Worm (Caenorhabditis elegans) whole organism, early embryonic: ENCODE results near the gene F59E11.7.

Experiments used
- B0310.2 ChIP-seq: sonication (generic microtip); optimal IDR thresholded peaks from 2 replicates; lab custom pipeline; 2016; ENCODE audit warnings: mild to moderate bottlenecking, missing genetic modification characterization, missing compliant biosample characterization
- F13C5.2 ChIP-seq: sonication (generic microtip); optimal IDR thresholded peaks from 2 replicates; lab custom pipeline; 2017; ENCODE audit warnings: mild to moderate bottlenecking, missing genetic modification characterization, inconsistent platforms, missing compliant biosample characterization
- aly-1 ChIP-seq: sonication (generic microtip); optimal IDR thresholded peaks from 2 replicates; lab custom pipeline; 2016; ENCODE audit warnings: missing genetic modification characterization, missing compliant biosample characterization
- ama-1 ChIP-seq: fragments of 150-350 bp; optimal IDR thresholded peaks from 2 replicates; lab custom pipeline; 2014
- ceh-13 ChIP-seq: fragments of 200-800 bp; sonication (Bioruptor generic); optimal IDR thresholded peaks from 2 replicates; lab custom pipeline; 2018; ENCODE audit warnings: mild to moderate bottlenecking, missing genetic modification characterization, missing compliant biosample characterization
- ceh-36 ChIP-seq: sonication (generic microtip); optimal IDR thresholded peaks from 2 replicates; lab custom pipeline; 2016; ENCODE audit warnings: missing genetic modification characterization, inconsistent platforms, missing compliant biosample characterization
- ets-7 ChIP-seq: sonication (generic microtip); optimal IDR thresholded peaks from 2 replicates; lab custom pipeline; 2016; ENCODE audit warnings: missing genotype, missing genetic modification characterization, missing compliant biosample characterization
- flt-1 ChIP-seq: fragments of 200-800 bp; sonication (Bioruptor generic); IDR thresholded peaks from 2 replicates; pipeline ENCODE4 v1.3.6; 2022; ENCODE audit warnings: missing genetic modification characterization, missing compliant biosample characterization
- hmbx-1 ChIP-seq: sonication (generic microtip); optimal IDR thresholded peaks from 2 replicates; lab custom pipeline; 2016; ENCODE audit warnings: mild to moderate bottlenecking, missing genetic modification characterization, missing compliant biosample characterization
- hmg-4 ChIP-seq: fragments of 200-800 bp; sonication (Bioruptor generic); optimal IDR thresholded peaks from 2 replicates; lab custom pipeline; 2018; ENCODE audit warnings: mild to moderate bottlenecking, missing genetic modification characterization, missing compliant biosample characterization
- hnd-1 ChIP-seq: sonication (generic microtip); optimal IDR thresholded peaks from 2 replicates; lab custom pipeline; 2016; ENCODE audit warnings: missing genetic modification characterization, missing compliant biosample characterization
- pes-1 ChIP-seq: fragments of 200-800 bp; sonication (Bioruptor generic); IDR thresholded peaks from 2 replicates; pipeline ENCODE4 v1.3.6; 2022; ENCODE audit warnings: missing genetic modification reagents, missing genetic modification characterization, missing compliant biosample characterization
- scrt-1 ChIP-seq: fragments of 200-800 bp; sonication (Bioruptor generic); IDR thresholded peaks from 2 replicates; pipeline ENCODE4 v1.3.6; 2022; ENCODE audit warnings: missing genetic modification characterization, missing compliant biosample characterization
- sea-1 ChIP-seq: fragments of 200-800 bp; sonication (Bioruptor generic); conservative IDR thresholded peaks from 2 replicates; pipeline ENCODE4 v1.3.6; 2022; ENCODE audit warnings: missing genetic modification characterization, missing compliant biosample characterization
- tbx-11 ChIP-seq: fragments of 200-800 bp; sonication (Bioruptor generic); IDR thresholded peaks from 2 replicates; pipeline ENCODE4 v1.3.6; 2022; ENCODE audit warnings: missing genetic modification characterization, missing compliant biosample characterization
- tbx-37 ChIP-seq: fragments of 200-800 bp; sonication (Bioruptor generic); conservative IDR thresholded peaks from 2 replicates; pipeline ENCODE4 v1.3.6; 2022; ENCODE audit warnings: missing genetic modification reagents, missing genetic modification characterization, missing compliant biosample characterization
- tra-4 ChIP-seq: sonication (generic microtip); optimal IDR thresholded peaks from 2 replicates; lab custom pipeline; 2017; ENCODE audit warnings: missing genetic modification characterization, missing compliant biosample characterization

F59E11.7 gene

ce11 chrV:8972271-8972670 lies 17.8 kb upstream of the F59E11.7 start, which contains the start of gene nhr-195:
Gene nhr-195, minus strand, starts transcription at chrV:8972371.
- TF ChIP-seq ets-7 (tag; lab: Kevin White, UChicago), result no peak
- TF ChIP-seq F13C5.2 (tag; lab: Kevin White, UChicago), result no peak
- no peak for TF ChIP-seq hmg-4 (GFP tag; lab: Kevin White, UChicago)
- TF ChIP-seq tbx-37, result no peak
- TF ChIP-seq aly-1, result no peak
- no peak for TF ChIP-seq B0310.2 (tag; lab: Kevin White, UChicago)
- no peak for TF ChIP-seq ceh-36 (tag; lab: Kevin White, UChicago)
- TF ChIP-seq ceh-13 (GFP tag; lab: Kevin White, UChicago), result no peak
- no peak for TF ChIP-seq ama-1 (lab: Kevin White, UChicago)
- no peak for TF ChIP-seq hmbx-1 (tag; lab: Kevin White, UChicago)
- no peak for TF ChIP-seq flt-1 (GFP tag; lab: Robert Waterston, UW)
- TF ChIP-seq sea-1 (GFP tag; lab: Robert Waterston, UW), result no peak
- no peak for TF ChIP-seq tra-4 (tag; lab: Kevin White, UChicago)
- no peak for TF ChIP-seq tbx-11 (GFP tag; lab: Robert Waterston, UW)
- no peak for TF ChIP-seq pes-1
- TF ChIP-seq hnd-1, result no peak

DNA sequence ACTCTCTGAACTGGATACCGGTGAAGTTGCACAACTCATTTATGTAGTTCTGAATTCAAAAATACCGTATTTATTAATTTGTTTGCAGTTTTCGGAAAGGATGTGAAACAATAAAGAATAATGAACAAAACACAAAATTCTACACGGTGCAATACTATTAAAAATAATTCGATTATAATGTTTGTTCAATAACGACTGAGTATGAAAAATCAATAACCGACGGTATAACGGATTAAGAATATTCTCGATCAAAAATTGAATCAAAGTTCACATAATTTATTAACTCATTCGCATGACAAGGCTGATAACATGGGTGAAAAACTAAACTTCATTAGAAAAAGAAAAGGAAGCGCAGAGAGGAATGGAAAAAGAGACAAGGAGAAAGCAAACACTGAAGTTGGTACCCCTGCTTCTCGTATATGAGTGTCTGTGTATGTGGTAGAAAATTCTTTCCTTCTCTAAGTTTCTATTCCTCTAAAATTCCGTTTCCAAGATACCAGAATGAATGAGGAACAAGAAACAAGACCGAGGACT lies 15.1 kb upstream of the F59E11.7 start, which contains the start of gene nhr-143:
Gene nhr-143 (minus strand): TSS at position 51 of the 534 bp plus-strand sequence.
- TF ChIP-seq tra-4 (tag; lab: Kevin White, UChicago), result no peak
- no peak for TF ChIP-seq ets-7 (tag; lab: Kevin White, UChicago)
- TF ChIP-seq hnd-1, result no peak
- TF ChIP-seq ceh-13 (GFP tag; lab: Kevin White, UChicago), result no peak
- TF ChIP-seq hmbx-1 (tag; lab: Kevin White, UChicago), result no peak
- TF ChIP-seq ceh-36 (tag; lab: Kevin White, UChicago), result no peak
- no peak for TF ChIP-seq ama-1 (lab: Kevin White, UChicago)
- TF ChIP-seq F13C5.2 (tag; lab: Kevin White, UChicago), result no peak
- no peak for TF ChIP-seq sea-1 (GFP tag; lab: Robert Waterston, UW)
- TF ChIP-seq pes-1, result no peak
- TF ChIP-seq scrt-1 (GFP tag; lab: Robert Waterston, UW), result no peak
- TF ChIP-seq tbx-37, result no peak
- no peak for TF ChIP-seq aly-1

ce11 chrV:8977895-8978294 lies 12.1 kb upstream of the F59E11.7 start:
- TF ChIP-seq aly-1 (no peak), scrt-1 (GFP tag; lab: Robert Waterston, UW) (no peak), ama-1 (lab: Kevin White, UChicago) (no peak), sea-1 (GFP tag; lab: Robert Waterston, UW) (no peak), hnd-1 (no peak), tbx-37 (no peak), tra-4 (tag; lab: Kevin White, UChicago) (no peak), hmbx-1 (tag; lab: Kevin White, UChicago) (no peak), F13C5.2 (tag; lab: Kevin White, UChicago) (no peak), ceh-13 (GFP tag; lab: Kevin White, UChicago) (no peak), B0310.2 (tag; lab: Kevin White, UChicago) (no peak), flt-1 (GFP tag; lab: Robert Waterston, UW) (no peak), tbx-11 (GFP tag; lab: Robert Waterston, UW) (no peak), ceh-36 (tag; lab: Kevin White, UChicago) (no peak), pes-1 (no peak), ets-7 (tag; lab: Kevin White, UChicago) (no peak)

DNA sequence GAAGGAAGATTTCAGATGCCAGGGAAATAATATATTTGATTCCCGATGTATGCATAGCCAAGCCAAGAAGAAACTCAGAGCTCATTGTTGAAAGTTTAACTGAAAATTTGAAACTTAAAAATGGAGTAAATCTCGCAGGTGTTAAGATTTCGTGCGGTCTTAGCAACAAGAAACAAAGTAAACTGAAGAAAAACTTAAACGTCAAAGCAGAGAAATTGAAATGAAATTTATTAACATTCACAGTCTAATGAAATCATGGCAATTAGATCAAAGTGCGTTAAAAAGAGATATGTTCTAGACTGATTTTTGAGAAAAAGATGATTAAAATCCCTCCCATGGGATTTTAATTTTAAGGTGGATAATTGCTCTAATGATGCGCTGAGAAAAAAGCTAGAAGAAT lies 9.2 kb upstream of the F59E11.7 start, which contains the start of gene str-84:
Gene str-84 (minus strand): TSS at position 101 of the 400 bp plus-strand sequence.
- no peak for TF ChIP-seq scrt-1 (GFP tag; lab: Robert Waterston, UW)
- no peak for TF ChIP-seq ets-7 (tag; lab: Kevin White, UChicago)
- no peak for TF ChIP-seq hmg-4 (GFP tag; lab: Kevin White, UChicago)
- no peak for TF ChIP-seq aly-1
- TF ChIP-seq tbx-37, result no peak
- no peak for TF ChIP-seq B0310.2 (tag; lab: Kevin White, UChicago)
- TF ChIP-seq ceh-13 (GFP tag; lab: Kevin White, UChicago), result no peak
- TF ChIP-seq tra-4 (tag; lab: Kevin White, UChicago), result no peak
- TF ChIP-seq hnd-1, result no peak
- TF ChIP-seq pes-1, result no peak
- TF ChIP-seq sea-1 (GFP tag; lab: Robert Waterston, UW), result no peak
- TF ChIP-seq ceh-36 (tag; lab: Kevin White, UChicago), result no peak
- no peak for TF ChIP-seq hmbx-1 (tag; lab: Kevin White, UChicago)
- no peak for TF ChIP-seq flt-1 (GFP tag; lab: Robert Waterston, UW)

DNA sequence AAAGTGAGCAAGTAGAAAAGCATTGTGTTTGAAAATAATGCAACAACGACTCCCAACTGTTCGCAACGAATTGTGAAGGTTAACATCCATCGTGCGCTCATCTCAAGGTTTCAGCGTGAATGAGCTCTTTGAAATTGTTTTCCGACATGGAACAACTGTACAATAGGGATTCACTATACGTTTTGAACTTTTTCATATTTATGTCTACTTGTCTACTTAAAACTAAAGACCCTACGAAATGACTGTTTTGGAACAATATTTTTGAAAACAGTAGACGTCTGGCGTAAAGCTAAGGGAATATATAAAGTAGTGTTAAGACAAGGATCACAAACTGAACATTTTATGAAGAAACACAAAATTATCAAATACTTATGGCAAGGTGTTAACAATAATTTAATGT lies 6.4 kb upstream of the F59E11.7 start, which contains the start of gene str-86:
Gene str-86 (minus strand): TSS at position 101 of the 400 bp plus-strand sequence.
- TF ChIP-seq tra-4 (tag; lab: Kevin White, UChicago) (no peak), tbx-37 (no peak), flt-1 (GFP tag; lab: Robert Waterston, UW) (no peak), aly-1 (no peak), sea-1 (GFP tag; lab: Robert Waterston, UW) (no peak), pes-1 (no peak), ama-1 (lab: Kevin White, UChicago) (no peak), F13C5.2 (tag; lab: Kevin White, UChicago) (no peak), B0310.2 (tag; lab: Kevin White, UChicago) (no peak), ceh-13 (GFP tag; lab: Kevin White, UChicago) (no peak), hmg-4 (GFP tag; lab: Kevin White, UChicago) (no peak), hmbx-1 (tag; lab: Kevin White, UChicago) (no peak), scrt-1 (GFP tag; lab: Robert Waterston, UW) (no peak), ceh-36 (tag; lab: Kevin White, UChicago) (no peak), ets-7 (tag; lab: Kevin White, UChicago) (no peak), tbx-11 (GFP tag; lab: Robert Waterston, UW) (no peak), hnd-1 (no peak)

DNA sequence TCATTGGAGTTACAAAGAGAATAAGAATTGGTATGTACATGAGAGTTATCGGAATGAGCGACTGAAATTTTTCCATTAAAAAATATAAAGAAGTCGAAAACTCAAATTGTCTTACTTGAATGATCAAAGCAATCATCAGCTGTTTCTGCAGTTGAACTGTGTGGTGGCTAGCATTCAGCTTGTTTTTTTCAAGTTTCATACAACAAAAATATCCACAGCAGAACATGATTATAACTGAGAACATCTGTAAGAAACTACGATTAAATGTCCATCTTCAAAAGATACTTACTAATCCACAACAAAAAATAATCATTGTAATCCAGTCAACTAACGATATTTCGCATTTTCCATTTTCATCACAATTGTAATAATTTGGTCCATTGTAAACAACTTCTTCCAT lies 5.3 kb upstream of the F59E11.7 start:
- TF ChIP-seq ceh-36 (tag; lab: Kevin White, UChicago) (no peak), ama-1 (lab: Kevin White, UChicago) (no peak), hnd-1 (no peak), hmg-4 (GFP tag; lab: Kevin White, UChicago) (no peak), ceh-13 (GFP tag; lab: Kevin White, UChicago) (no peak), hmbx-1 (tag; lab: Kevin White, UChicago) (no peak), scrt-1 (GFP tag; lab: Robert Waterston, UW) (no peak), tra-4 (tag; lab: Kevin White, UChicago) (no peak)
